Fruit fly (Drosophila melanogaster) whole organism, embryonic: ENCODE measurements around the gene mRpL49.

Source experiments
- Adf1 ChIP-seq: fragments of 200-800 bp; sonication (Bioruptor generic); IDR thresholded peaks from 2 replicates; pipeline ENCODE4 v1.3.6; 2022; ENCODE audit warnings: missing biosample characterization, missing genetic modification characterization
- Antp ChIP-seq: fragments of 200-800 bp; sonication (Bioruptor generic); optimal IDR thresholded peaks from 3 replicates; lab custom pipeline; 2016; ENCODE audit warnings: missing biosample characterization, missing genetic modification characterization
- Asciz ChIP-seq: fragments of 200-800 bp; sonication (Bioruptor generic); optimal IDR thresholded peaks from 2 replicates; lab custom pipeline; 2017; ENCODE audit warnings: missing biosample characterization, mild to moderate bottlenecking, missing genetic modification characterization, missing genetic modification reagents
- Atf3 ChIP-seq: fragments of 200-800 bp; sonication (Bioruptor generic); optimal IDR thresholded peaks from 3 replicates; lab custom pipeline; 2016; ENCODE audit warnings: missing biosample characterization, missing genetic modification characterization
- B-H1 ChIP-seq: fragments of 200-800 bp; sonication (Bioruptor generic); IDR thresholded peaks from 3 replicates; pipeline ENCODE4 v1.3.6; 2022; ENCODE audit warnings: missing biosample characterization, missing genetic modification characterization
- Bdp1 ChIP-seq: fragments of 200-800 bp; sonication (Bioruptor generic); optimal IDR thresholded peaks from 3 replicates; lab custom pipeline; 2016; ENCODE audit warnings: missing biosample characterization, missing genetic modification characterization
- CG10366 ChIP-seq: fragments of 200-800 bp; sonication (Bioruptor generic); IDR thresholded peaks from 2 replicates; pipeline ENCODE4 v1.3.6; 2022; ENCODE audit warnings: missing biosample characterization, missing genetic modification characterization
- CG10431 ChIP-seq: fragments of 200-800 bp; sonication (Bioruptor generic); optimal IDR thresholded peaks from 3 replicates; lab custom pipeline; 2018; ENCODE audit warnings: missing biosample characterization, mild to moderate bottlenecking, missing genetic modification characterization
- CG10462 ChIP-seq: fragments of 200-800 bp; sonication (Bioruptor generic); optimal IDR thresholded peaks from 2 replicates; lab custom pipeline; 2016; ENCODE audit warnings: missing biosample characterization, missing genetic modification characterization
- CG10979 ChIP-seq: fragments of 200-800 bp; sonication (Bioruptor generic); optimal IDR thresholded peaks from 2 replicates; lab custom pipeline; 2018; ENCODE audit warnings: missing biosample characterization, mild to moderate bottlenecking, missing genetic modification characterization, moderate library complexity
- CG11093 ChIP-seq: fragments of 200-800 bp; sonication (Bioruptor generic); IDR thresholded peaks from 3 replicates; pipeline ENCODE4 v1.3.6; 2022; ENCODE audit warnings: missing biosample characterization, missing genetic modification characterization
- CG12659 ChIP-seq: fragments of 200-800 bp; sonication (Bioruptor generic); optimal IDR thresholded peaks from 3 replicates; lab custom pipeline; 2017; ENCODE audit warnings: mild to moderate bottlenecking, missing biosample characterization, missing genetic modification reagents, missing genetic modification characterization
- CG13287 ChIP-seq: fragments of 200-800 bp; sonication (Bioruptor generic); IDR thresholded peaks from 2 replicates; pipeline ENCODE4 v1.3.6; 2022; ENCODE audit warnings: missing biosample characterization, missing genetic modification characterization; ENCODE audit not compliant: partially characterized antibody
- CG13296 ChIP-seq: fragments of 200-800 bp; sonication (Bioruptor generic); optimal IDR thresholded peaks from 3 replicates; lab custom pipeline; 2018; ENCODE audit warnings: missing biosample characterization, mild to moderate bottlenecking, missing genetic modification characterization
- CG13424 ChIP-seq: fragments of 200-800 bp; sonication (Bioruptor generic); optimal IDR thresholded peaks from 2 replicates; lab custom pipeline; 2019; ENCODE audit warnings: missing biosample characterization, mild to moderate bottlenecking, missing genetic modification characterization, moderate library complexity
- CG14014 ChIP-seq: fragments of 200-800 bp; sonication (Bioruptor generic); IDR thresholded peaks from 2 replicates; pipeline ENCODE4 v1.3.6; 2022; ENCODE audit warnings: missing biosample characterization, missing genetic modification characterization
- CG1529 ChIP-seq: fragments of 200-800 bp; sonication (Bioruptor generic); optimal IDR thresholded peaks from 3 replicates; lab custom pipeline; 2018; ENCODE audit warnings: missing biosample characterization, missing genetic modification characterization
- CG1647 ChIP-seq: fragments of 200-800 bp; sonication (Bioruptor generic); optimal IDR thresholded peaks from 3 replicates; lab custom pipeline; 2016; ENCODE audit warnings: missing biosample characterization, missing genetic modification characterization
- CG16863 ChIP-seq: fragments of 200-800 bp; sonication (Bioruptor generic); optimal IDR thresholded peaks from 3 replicates; lab custom pipeline; 2016; ENCODE audit warnings: missing biosample characterization, missing genetic modification characterization
- CG2129 ChIP-seq: fragments of 200-800 bp; sonication (Bioruptor generic); IDR thresholded peaks from 2 replicates; pipeline ENCODE4 v1.3.6; 2022; ENCODE audit warnings: missing biosample characterization, missing genetic modification characterization; ENCODE audit not compliant: partially characterized antibody
- CG6254 ChIP-seq: fragments of 200-800 bp; sonication (Bioruptor generic); optimal IDR thresholded peaks from 3 replicates; lab custom pipeline; 2017; ENCODE audit warnings: mild to moderate bottlenecking, missing biosample characterization, missing genetic modification reagents, missing genetic modification characterization
- CG7987 ChIP-seq: fragments of 200-800 bp; sonication (Bioruptor generic); optimal IDR thresholded peaks from 2 replicates; lab custom pipeline; 2018; ENCODE audit warnings: missing biosample characterization, mild to moderate bottlenecking, missing genetic modification characterization, moderate library complexity
- CG8290 ChIP-seq, 3 experiments: fragments of 200-800 bp; sonication (Bioruptor generic); optimal IDR thresholded peaks; 2 replicates each; lab custom pipeline; 2016 to 2019; ENCODE audit warnings: missing biosample characterization in 3 of 3, missing genetic modification characterization in 3 of 3, mild to moderate bottlenecking in 2 of 3, moderate library complexity in 1 of 3
- CG8765 ChIP-seq: fragments of 200-800 bp; sonication (Bioruptor generic); IDR thresholded peaks from 2 replicates; pipeline ENCODE4 v1.3.6; 2022; ENCODE audit warnings: missing biosample characterization, missing genetic modification characterization
- Camta ChIP-seq: fragments of 200-800 bp; sonication (Bioruptor generic); optimal IDR thresholded peaks from 2 replicates; lab custom pipeline; 2016; ENCODE audit warnings: missing biosample characterization, missing genetic modification characterization
- D ChIP-seq, 2 experiments: fragments of 200-800 bp in 1 of 2; fragments of >200 bp in 1 of 2; sonication (Bioruptor generic) in 1 of 2; optimal IDR thresholded peaks; 2 replicates in 1 of 2; 3 replicates in 1 of 2; lab custom pipeline; 2017; ENCODE audit warnings: mild to moderate bottlenecking in 1 of 2, missing biosample characterization in 1 of 2, missing genetic modification characterization in 1 of 2, missing genetic modification reagents in 1 of 2
- Dip2 ChIP-seq: fragments of 200-800 bp; sonication (Bioruptor generic); IDR thresholded peaks from 2 replicates; pipeline ENCODE4 v1.3.6; 2022; ENCODE audit warnings: missing biosample characterization, missing genetic modification characterization
- Doc3 ChIP-seq: fragments of 200-800 bp; sonication (Bioruptor generic); IDR thresholded peaks from 3 replicates; pipeline ENCODE4 v1.3.6; 2022; ENCODE audit warnings: missing biosample characterization, missing genetic modification characterization; ENCODE audit not compliant: partially characterized antibody
- Dp ChIP-seq: fragments of 200-800 bp; sonication (Bioruptor generic); optimal IDR thresholded peaks from 2 replicates; lab custom pipeline; 2018; ENCODE audit warnings: missing biosample characterization, mild to moderate bottlenecking, missing genetic modification characterization, moderate library complexity
- Fer2 ChIP-seq: fragments of 200-800 bp; sonication (Bioruptor generic); optimal IDR thresholded peaks from 2 replicates; lab custom pipeline; 2018; ENCODE audit warnings: missing biosample characterization, mild to moderate bottlenecking, missing genetic modification characterization, moderate library complexity
- Hr39 ChIP-seq: fragments of >200 bp; optimal IDR thresholded peaks from 2 replicates; lab custom pipeline; 2017
- Opbp ChIP-seq: fragments of 200-800 bp; sonication (Bioruptor generic); IDR thresholded peaks from 3 replicates; pipeline ENCODE4 v1.3.6; 2022; ENCODE audit warnings: missing biosample characterization, missing genetic modification characterization; ENCODE audit not compliant: partially characterized antibody
- Sry-β ChIP-seq: fragments of 200-800 bp; sonication (Bioruptor generic); optimal IDR thresholded peaks from 2 replicates; lab custom pipeline; 2018; ENCODE audit warnings: missing biosample characterization, mild to moderate bottlenecking, missing genetic modification characterization, moderate library complexity
- Sry-δ ChIP-seq: fragments of 200-800 bp; sonication (Bioruptor generic); optimal IDR thresholded peaks from 2 replicates; lab custom pipeline; 2016; ENCODE audit warnings: missing biosample characterization, missing genetic modification characterization
- amos ChIP-seq: fragments of 200-800 bp; sonication (Bioruptor generic); IDR thresholded peaks from 2 replicates; pipeline ENCODE4 v1.3.6; 2022; ENCODE audit warnings: missing biosample characterization, missing genetic modification characterization; ENCODE audit not compliant: partially characterized antibody
- ara ChIP-seq: fragments of 200-800 bp; sonication (Bioruptor generic); IDR thresholded peaks from 2 replicates; pipeline ENCODE4 v1.3.6; 2022; ENCODE audit warnings: missing biosample characterization, missing genetic modification characterization
- bbx ChIP-seq: fragments of 200-800 bp; sonication (Bioruptor generic); IDR thresholded peaks from 2 replicates; pipeline ENCODE4 v1.3.6; 2022; ENCODE audit warnings: missing biosample characterization, missing genetic modification characterization; ENCODE audit not compliant: partially characterized antibody
- bigmax ChIP-seq: fragments of 200-800 bp; sonication (Bioruptor generic); optimal IDR thresholded peaks from 2 replicates; lab custom pipeline; 2018; ENCODE audit warnings: missing biosample characterization, mild to moderate bottlenecking, missing genetic modification characterization
- crc ChIP-seq: fragments of 200-800 bp; sonication (Bioruptor generic); optimal IDR thresholded peaks from 2 replicates; lab custom pipeline; 2016; ENCODE audit warnings: missing biosample characterization, missing genetic modification characterization
- gsb ChIP-seq: fragments of 200-800 bp; sonication (Bioruptor generic); IDR thresholded peaks from 2 replicates; pipeline ENCODE4 v1.3.6; 2022; ENCODE audit warnings: missing biosample characterization, missing genetic modification characterization
- jigr1 ChIP-seq: fragments of 200-800 bp; sonication (Bioruptor generic); IDR thresholded peaks from 3 replicates; pipeline ENCODE4 v1.3.6; 2022; ENCODE audit warnings: missing biosample characterization, missing genetic modification characterization
- jumu ChIP-seq: fragments of 200-800 bp; sonication (Bioruptor generic); optimal IDR thresholded peaks from 3 replicates; lab custom pipeline; 2016; ENCODE audit warnings: missing biosample characterization, missing genetic modification characterization
- mirr ChIP-seq: fragments of 200-800 bp; sonication (Bioruptor generic); optimal IDR thresholded peaks from 3 replicates; lab custom pipeline; 2018; ENCODE audit warnings: missing biosample characterization, mild to moderate bottlenecking, missing genetic modification characterization
- nerfin-2 ChIP-seq: fragments of 200-800 bp; sonication (Bioruptor generic); IDR thresholded peaks from 2 replicates; pipeline ENCODE4 v1.3.6; 2022; ENCODE audit warnings: missing biosample characterization, missing genetic modification characterization; ENCODE audit not compliant: partially characterized antibody
- nom ChIP-seq: fragments of 200-800 bp; sonication (Bioruptor generic); optimal IDR thresholded peaks from 2 replicates; lab custom pipeline; 2017; ENCODE audit warnings: missing biosample characterization, missing genetic modification characterization, mild to moderate bottlenecking, moderate library complexity, missing genetic modification reagents
- onecut ChIP-seq: fragments of 200-800 bp; sonication (Bioruptor generic); IDR thresholded peaks from 2 replicates; pipeline ENCODE4 v1.3.6; 2022; ENCODE audit warnings: missing biosample characterization, missing genetic modification characterization
- peb ChIP-seq: fragments of 200-800 bp; sonication (Bioruptor generic); IDR thresholded peaks from 2 replicates; pipeline ENCODE4 v1.3.6; 2022; ENCODE audit warnings: missing biosample characterization, missing genetic modification characterization
- ranshi ChIP-seq: fragments of 200-800 bp; sonication (Bioruptor generic); IDR thresholded peaks from 2 replicates; pipeline ENCODE4 v1.3.6; 2022; ENCODE audit warnings: missing biosample characterization, missing genetic modification characterization
- sim ChIP-seq: fragments of 200-800 bp; sonication (Bioruptor generic); IDR thresholded peaks from 2 replicates; pipeline ENCODE4 v1.3.6; 2022; ENCODE audit warnings: missing biosample characterization, missing genetic modification characterization
- slou ChIP-seq: fragments of 200-800 bp; sonication (Bioruptor generic); optimal IDR thresholded peaks from 3 replicates; lab custom pipeline; 2016; ENCODE audit warnings: missing biosample characterization, missing genetic modification characterization
- yki ChIP-seq: fragments of >200 bp; optimal IDR thresholded peaks from 3 replicates; lab custom pipeline; 2018

The mRpL49 gene

dm6 chrX:12906914-12907313 is at the start of gene mRpL49 (continued):
- TF ChIP-seq nerfin-2 = 0 out of 2 replicates have a peak, but pooled peaks have one; percentile 43
- TF ChIP-seq CG7987 (GFP tag; lab: Kevin White, UChicago) = no peak
- no peak for TF ChIP-seq CG12659
- no peak for TF ChIP-seq Bdp1 (GFP tag; lab: Kevin White, UChicago)
- no peak for TF ChIP-seq jigr1
- no peak for TF ChIP-seq CG10366 (GFP tag; lab: Robert Waterston, UW)
- no peak for TF ChIP-seq ranshi (GFP tag; lab: Robert Waterston, UW)
- TF ChIP-seq B-H1 (GFP tag; lab: Robert Waterston, UW) = no peak
- TF ChIP-seq gsb (GFP tag; lab: Robert Waterston, UW) = no peak
- TF ChIP-seq Atf3 (GFP tag; lab: Kevin White, UChicago) = no peak
- TF ChIP-seq D (optimal IDR thresholded peaks at IDR 0.05; lab: Kevin White, UChicago) = no peak
- TF ChIP-seq D (GFP tag; optimal IDR thresholded peaks at IDR 0.05; lab: Kevin White, UChicago) = no peak
- TF ChIP-seq CG2129 (GFP tag; lab: Robert Waterston, UW) = no peak
- no peak for TF ChIP-seq Asciz (GFP tag; lab: Kevin White, UChicago)
- no peak for TF ChIP-seq Dip2 (GFP tag; lab: Robert Waterston, UW)
- TF ChIP-seq Adf1 (GFP tag; lab: Robert Waterston, UW) = no peak
- TF ChIP-seq yki (lab: Kevin White, UChicago) = no peak
- TF ChIP-seq peb = no peak
- TF ChIP-seq CG10462 (GFP tag; lab: Kevin White, UChicago) = no peak
- TF ChIP-seq Sry-δ (GFP tag; lab: Kevin White, UChicago) = peak; percentile 37
- no peak for TF ChIP-seq Antp (GFP tag; lab: Kevin White, UChicago)
- TF ChIP-seq amos (GFP tag; lab: Robert Waterston, UW) = peak; percentile 39; the same call in 1 of the 2 replicates
- TF ChIP-seq Camta (GFP tag; lab: Kevin White, UChicago) = no peak
- no peak for TF ChIP-seq Fer2 (tag; lab: Kevin White, UChicago)
- no peak for TF ChIP-seq mirr
- TF ChIP-seq ara (GFP tag; lab: Robert Waterston, UW) = no peak
- TF ChIP-seq Sry-β (GFP tag; lab: Kevin White, UChicago) = peak; percentile 84
- TF ChIP-seq CG1529 (GFP tag; lab: Kevin White, UChicago) = no peak
- TF ChIP-seq slou = no peak
- no peak for TF ChIP-seq sim (GFP tag; lab: Robert Waterston, UW)
- no peak for TF ChIP-seq CG11093 (GFP tag; lab: Robert Waterston, UW)
- TF ChIP-seq Doc3 (GFP tag; lab: Robert Waterston, UW) = no peak; the same call in 2 of the 3 replicates
- no peak for TF ChIP-seq onecut
- TF ChIP-seq CG13287 (GFP tag; lab: Robert Waterston, UW) = peak; percentile 50
- no peak for TF ChIP-seq bigmax
- no peak for TF ChIP-seq CG13296 (GFP tag; lab: Kevin White, UChicago)
- no peak for TF ChIP-seq Hr39 (lab: Kevin White, UChicago)
- TF ChIP-seq CG1647 (GFP tag; lab: Kevin White, UChicago) = no peak
- peak; percentile 35 for TF ChIP-seq Dp (GFP tag; lab: Kevin White, UChicago)
- no peak for TF ChIP-seq jumu (GFP tag; lab: Kevin White, UChicago)
- TF ChIP-seq bbx (GFP tag; lab: Robert Waterston, UW) = peak; percentile 59
- no peak for TF ChIP-seq CG8290 (GFP tag; optimal IDR thresholded peaks at IDR 0.05; lab: Kevin White, UChicago)
- peak in 1 of 2 experiments; percentile 23 for TF ChIP-seq CG8290 (tag; optimal IDR thresholded peaks at IDR 0.05; lab: Kevin White, UChicago)
- no peak for TF ChIP-seq CG6254 (GFP tag; lab: Kevin White, UChicago)
- TF ChIP-seq CG8765 = no peak
- no peak for TF ChIP-seq nom (GFP tag; lab: Kevin White, UChicago)
- TF ChIP-seq CG16863 (GFP tag; lab: Kevin White, UChicago) = no peak
- no peak for TF ChIP-seq crc
- no peak for TF ChIP-seq CG10979
- no peak for TF ChIP-seq CG14014 (GFP tag; lab: Robert Waterston, UW)
- no peak for TF ChIP-seq CG13424 (tag; lab: Kevin White, UChicago)
- TF ChIP-seq CG10431 (GFP tag; lab: Kevin White, UChicago) = no peak
- peak; percentile 23; the same call in 1 of the 3 replicates for TF ChIP-seq Opbp (GFP tag; lab: Robert Waterston, UW)
